Worm (Caenorhabditis elegans): ENCODE results near the gene ptp-8.

The ptp-8 gene

DNA sequence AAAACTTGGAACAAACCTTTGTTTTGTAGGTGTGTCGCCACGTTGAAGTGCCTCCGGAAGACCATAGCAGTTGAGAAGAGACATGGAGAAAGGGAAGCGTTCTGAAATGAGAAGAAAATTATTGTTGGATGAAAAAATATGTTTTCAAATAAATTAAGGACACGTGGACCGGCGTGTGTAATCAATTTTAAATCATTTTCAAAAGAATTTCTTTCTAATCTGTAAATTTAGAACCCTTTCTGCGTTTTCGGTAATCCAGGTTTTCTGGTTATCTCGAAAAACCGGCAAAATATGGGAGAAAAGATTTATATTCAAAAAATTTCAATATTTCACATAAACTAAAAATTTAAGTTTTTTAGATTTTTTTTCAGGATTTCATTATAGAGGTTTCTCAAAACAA lies 7.0 kb downstream of the ptp-8 start, which contains the start of gene mob-3:
Gene mob-3 (minus strand): TSS at position 101 of the 400 bp plus-strand sequence.
- no peak for TF ChIP-seq nhr-23 (tag; optimal IDR thresholded peaks at IDR 0.05)
- TF ChIP-seq blmp-1 (tag; optimal IDR thresholded peaks at IDR 0.05; ENCODE audit: insufficient read depth), result no peak
- TF ChIP-seq ama-1 (optimal IDR thresholded peaks at IDR 0.05), result no peak
- no peak for TF ChIP-seq ceh-16 (tag; optimal IDR thresholded peaks at IDR 0.05)
- TF ChIP-seq nhr-11 (tag; optimal IDR thresholded peaks at IDR 0.05), result no peak
- TF ChIP-seq ZK546.5 (tag; optimal IDR thresholded peaks at IDR 0.05), result no peak
- no peak for TF ChIP-seq Y55F3AM.14 (GFP tag; optimal IDR thresholded peaks at IDR 0.05)

DNA sequence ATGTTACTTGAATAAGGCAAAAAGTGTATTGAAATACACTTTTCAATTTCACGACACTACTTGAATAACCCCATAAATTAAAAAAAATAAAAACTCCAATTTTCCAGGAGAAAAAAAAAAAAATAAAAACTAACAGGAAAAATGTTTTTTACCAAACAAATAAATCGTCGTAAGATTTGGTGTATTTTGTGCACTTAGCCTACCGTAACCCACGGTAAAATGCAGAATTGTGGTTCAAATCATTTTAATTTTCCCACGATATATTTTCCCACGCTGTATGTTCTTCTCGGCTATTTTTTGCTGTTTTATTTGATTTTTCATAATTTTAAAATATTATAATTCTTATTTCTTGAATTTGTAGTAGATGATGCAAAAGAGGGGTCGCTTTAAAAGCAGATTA lies 7.9 kb downstream of the ptp-8 start:
- TF ChIP-seq alr-1 (tag; optimal IDR thresholded peaks at IDR 0.05), result no peak
- no peak for TF ChIP-seq gmeb-1 (tag; optimal IDR thresholded peaks at IDR 0.05)
- TF ChIP-seq nhr-21 (tag; optimal IDR thresholded peaks at IDR 0.05), result no peak
- TF ChIP-seq skn-1 (tag; optimal IDR thresholded peaks at IDR 0.05), result no peak
- TF ChIP-seq nhr-237 (tag; optimal IDR thresholded peaks at IDR 0.05), result no peak
- TF ChIP-seq lin-39 (tag; optimal IDR thresholded peaks at IDR 0.05), result no peak
- no peak for TF ChIP-seq unc-55 (GFP tag; optimal IDR thresholded peaks at IDR 0.05)
- no peak for TF ChIP-seq unc-62 (GFP tag; optimal IDR thresholded peaks at IDR 0.05)
- no peak for TF ChIP-seq nhr-12 (tag; optimal IDR thresholded peaks at IDR 0.05)
- TF ChIP-seq nhr-25 (tag; optimal IDR thresholded peaks at IDR 0.05), result no peak
- no peak for TF ChIP-seq lsy-2 (tag; optimal IDR thresholded peaks at IDR 0.05)
- no peak for TF ChIP-seq nhr-77 (tag; optimal IDR thresholded peaks at IDR 0.05)
- TF ChIP-seq unc-39 (tag; optimal IDR thresholded peaks at IDR 0.05), result no peak
- TF ChIP-seq nhr-23 (tag; optimal IDR thresholded peaks at IDR 0.05), result no peak

DNA sequence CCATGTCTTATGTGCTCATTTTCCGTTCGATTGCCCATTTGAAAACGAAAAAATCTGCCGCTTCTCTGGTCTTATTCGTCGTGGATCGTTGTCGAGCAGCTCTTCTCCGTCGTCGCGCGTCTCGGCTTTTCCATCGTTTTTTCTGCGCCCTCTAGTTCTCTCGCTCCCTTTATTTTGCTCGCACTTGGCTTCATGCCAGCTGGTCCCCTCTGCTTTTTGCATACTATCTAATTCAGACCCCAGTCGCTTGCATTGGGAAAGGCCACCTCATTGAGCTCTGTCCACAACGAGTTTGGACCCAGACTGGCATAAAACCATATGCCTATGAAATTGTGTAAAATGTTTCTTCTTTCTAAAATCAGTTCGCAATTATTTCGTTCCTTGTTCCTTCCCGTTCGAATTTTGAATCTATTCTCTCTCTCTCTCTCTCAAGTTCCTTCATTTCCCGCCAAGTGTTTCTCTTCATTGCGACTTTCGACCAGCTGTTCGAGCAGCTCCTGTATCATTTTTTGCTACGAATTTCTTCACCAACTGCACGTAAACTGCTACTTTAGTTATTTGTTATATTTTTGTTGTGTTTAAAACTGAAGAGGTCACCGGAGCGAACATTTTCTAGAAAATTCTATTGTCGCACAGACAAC lies 8.4 kb downstream of the ptp-8 start:
- TF ChIP-seq ceh-82 (tag; optimal IDR thresholded peaks at IDR 0.05), result no peak
- no peak for TF ChIP-seq ztf-1 (GFP tag; conservative IDR thresholded peaks at IDR 0.05)
- no peak for TF ChIP-seq aly-2 (tag; optimal IDR thresholded peaks at IDR 0.05)
- no peak for TF ChIP-seq gmeb-1 (tag; optimal IDR thresholded peaks at IDR 0.05)
- peak; percentile 17 for TF ChIP-seq unc-55 (GFP tag; optimal IDR thresholded peaks at IDR 0.05)
- no peak for TF ChIP-seq nhr-23 (tag; optimal IDR thresholded peaks at IDR 0.05)
- TF ChIP-seq nhr-21 (tag; optimal IDR thresholded peaks at IDR 0.05), result no peak
- TF ChIP-seq sma-3 (GFP tag; optimal IDR thresholded peaks at IDR 0.05), result no peak
- TF ChIP-seq mdl-1 (tag; optimal IDR thresholded peaks at IDR 0.05), result no peak
- no peak for TF ChIP-seq elt-3 (tag; optimal IDR thresholded peaks at IDR 0.05)
- no peak for TF ChIP-seq mab-5 (tag; optimal IDR thresholded peaks at IDR 0.05)
- no peak for TF ChIP-seq unc-62 (GFP tag; optimal IDR thresholded peaks at IDR 0.05)
- TF ChIP-seq lsy-2 (tag; optimal IDR thresholded peaks at IDR 0.05), result no peak
- TF ChIP-seq fos-1 (tag; optimal IDR thresholded peaks at IDR 0.05), result no peak
- no peak for TF ChIP-seq crh-2 (tag; optimal IDR thresholded peaks at IDR 0.05)
- TF ChIP-seq lin-13 (GFP tag; optimal IDR thresholded peaks at IDR 0.05), result no peak
- no peak for TF ChIP-seq snpc-4 (tag; optimal IDR thresholded peaks at IDR 0.05)
- no peak for TF ChIP-seq ceh-16 (tag; optimal IDR thresholded peaks at IDR 0.05)
- no peak for TF ChIP-seq skn-1 (tag; optimal IDR thresholded peaks at IDR 0.05)
- TF ChIP-seq nhr-10 (tag; optimal IDR thresholded peaks at IDR 0.05), result no peak
- no peak for TF ChIP-seq nhr-11 (tag; optimal IDR thresholded peaks at IDR 0.05)
- peak; percentile 54 for TF ChIP-seq zag-1 (tag; optimal IDR thresholded peaks at IDR 0.05)
- no peak for TF ChIP-seq dmd-4 (tag; optimal IDR thresholded peaks at IDR 0.05)
- no peak for TF ChIP-seq ZK546.5 (tag; optimal IDR thresholded peaks at IDR 0.05)
- TF ChIP-seq elt-1 (tag; optimal IDR thresholded peaks at IDR 0.05), result no peak
- peak; percentile 37 for TF ChIP-seq lin-11 (tag; optimal IDR thresholded peaks at IDR 0.05)
- peak; percentile 61 for TF ChIP-seq F13H6.1 (tag; optimal IDR thresholded peaks at IDR 0.05)
- peak; percentile 22 for TF ChIP-seq C34F6.9 (tag; optimal IDR thresholded peaks at IDR 0.05)
- no peak for TF ChIP-seq mbf-1 (tag; optimal IDR thresholded peaks at IDR 0.05)
- no peak for TF ChIP-seq ama-1 (optimal IDR thresholded peaks at IDR 0.05)
- no peak for TF ChIP-seq peb-1 (tag; optimal IDR thresholded peaks at IDR 0.05)
- no peak for TF ChIP-seq Y55F3AM.14 (GFP tag; optimal IDR thresholded peaks at IDR 0.05)
- no peak for TF ChIP-seq alr-1 (tag; optimal IDR thresholded peaks at IDR 0.05)
- TF ChIP-seq R02D3.7 (tag; optimal IDR thresholded peaks at IDR 0.05), result no peak
- no peak for TF ChIP-seq sem-4 (tag; optimal IDR thresholded peaks at IDR 0.05)
- TF ChIP-seq nhr-12 (tag; optimal IDR thresholded peaks at IDR 0.05), result no peak
- no peak for TF ChIP-seq ztf-4 (tag; optimal IDR thresholded peaks at IDR 0.05)
- peak; percentile 31 for TF ChIP-seq sma-9 (GFP tag; optimal IDR thresholded peaks at IDR 0.05)
- no peak for TF ChIP-seq sma-9 (tag; optimal IDR thresholded peaks at IDR 0.05)
- TF ChIP-seq lin-39 (tag; optimal IDR thresholded peaks at IDR 0.05), result no peak
- TF ChIP-seq ztf-11 (tag; optimal IDR thresholded peaks at IDR 0.05), result no peak
- no peak for TF ChIP-seq nhr-77 (tag; optimal IDR thresholded peaks at IDR 0.05)
- TF ChIP-seq egl-27 (tag; optimal IDR thresholded peaks at IDR 0.05), result no peak
- TF ChIP-seq nhr-129 (tag; optimal IDR thresholded peaks at IDR 0.05), result peak; percentile 22
- no peak for TF ChIP-seq nhr-6 (tag; optimal IDR thresholded peaks at IDR 0.05)
- no peak for TF ChIP-seq blmp-1 (tag; optimal IDR thresholded peaks at IDR 0.05; ENCODE audit: insufficient read depth)

All from whole organism, L2 larva.